Worm (Caenorhabditis elegans): Measurements from ENCODE around the gene gldi-5.

Gene gldi-5

DNA sequence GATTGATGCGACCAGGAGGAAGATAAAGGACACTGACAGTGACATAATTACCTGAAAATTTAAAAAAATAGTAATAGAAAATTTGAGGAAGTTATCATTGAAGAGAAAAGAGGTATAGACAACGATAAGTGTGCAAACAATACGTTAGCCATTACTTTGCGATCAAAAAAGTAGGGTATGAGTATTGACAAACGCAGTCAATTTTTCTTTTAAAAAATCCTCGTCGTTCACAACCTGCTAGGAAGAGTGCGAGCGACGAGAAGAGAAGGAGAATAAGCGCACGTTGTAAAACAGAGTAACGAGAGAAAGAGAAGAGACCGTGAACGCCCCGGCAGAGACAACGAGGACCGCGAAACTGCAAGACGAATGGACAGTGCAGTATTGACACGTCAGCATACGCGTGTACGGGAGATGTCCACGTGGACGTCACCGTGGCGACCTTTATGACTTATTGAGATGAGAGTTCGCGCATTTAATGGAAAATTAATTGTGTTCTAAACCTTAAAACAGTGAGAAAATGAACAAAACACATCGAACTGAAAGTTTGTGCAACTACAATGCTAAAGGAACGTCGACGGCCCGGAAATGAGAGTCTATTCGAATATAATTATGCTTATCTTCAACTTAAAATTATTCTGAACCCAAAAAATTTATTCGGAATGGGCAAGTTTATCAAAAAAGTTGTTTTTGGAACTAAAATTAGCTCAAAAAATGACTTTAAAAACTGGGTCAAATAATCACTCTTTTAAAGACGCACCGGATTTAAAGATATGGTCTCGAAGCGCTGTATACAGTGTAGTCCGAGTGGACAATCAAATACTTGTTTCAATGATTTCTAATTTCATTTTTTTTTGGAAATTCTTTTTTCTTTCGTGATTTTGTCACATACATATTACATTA, 24.6 kb downstream of the gldi-5 start, which contains the start of the genes pdi-1 and C14B1.2:
pdi-1 (minus strand) TSS at position 51 of the 900 bp plus-strand sequence.
C14B1.2 (plus strand) TSS at position 850 of the 900 bp plus-strand sequence.
- TF ChIP-seq ceh-31 (tag; optimal IDR thresholded peaks at IDR 0.05) (peak; percentile 47), tbx-2 (tag; optimal IDR thresholded peaks at IDR 0.05) (peak; percentile 34), nhr-11 (tag; optimal IDR thresholded peaks at IDR 0.05) (no peak), dve-1 (tag; optimal IDR thresholded peaks at IDR 0.05) (no peak), nfya-1 (tag; optimal IDR thresholded peaks at IDR 0.05) (peak; percentile 56)

DNA sequence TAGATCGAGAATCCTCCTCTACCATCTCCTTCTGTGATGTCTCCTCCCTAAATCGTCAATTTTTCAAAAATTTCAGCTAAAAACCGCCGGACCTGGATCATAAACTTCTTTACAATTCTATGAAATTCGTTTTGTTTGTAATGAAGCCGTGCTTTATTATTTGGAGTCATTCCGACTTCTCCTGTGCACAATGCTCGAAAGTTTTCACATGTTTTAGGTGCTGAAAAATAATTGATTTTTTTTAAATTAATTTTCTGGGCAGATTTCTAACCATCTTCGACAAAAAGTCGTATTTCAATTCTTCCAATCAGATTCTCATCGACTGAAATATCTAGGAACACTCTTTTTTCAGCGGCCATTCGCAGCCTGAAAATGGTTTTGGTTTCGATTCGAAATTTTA, 27.0 kb downstream of the gldi-5 start, which contains the start of gene cyn-9:
cyn-9 (minus strand) TSS at position 366 of the 400 bp plus-strand sequence.
- no peak for TF ChIP-seq tbx-7 (tag; optimal IDR thresholded peaks at IDR 0.05)
- no peak for TF ChIP-seq pax-1 (tag; optimal IDR thresholded peaks at IDR 0.05)
- TF ChIP-seq lim-6 (tag; optimal IDR thresholded peaks at IDR 0.05) = no peak
- TF ChIP-seq ceh-34 (tag; optimal IDR thresholded peaks at IDR 0.05) = no peak
- no peak for TF ChIP-seq pat-9 (tag; optimal IDR thresholded peaks at IDR 0.05)
- TF ChIP-seq che-1 (tag; optimal IDR thresholded peaks at IDR 0.05) = no peak
- TF ChIP-seq syd-9 (tag; optimal IDR thresholded peaks at IDR 0.05) = no peak
- TF ChIP-seq ceh-2 (tag; optimal IDR thresholded peaks at IDR 0.05) = no peak
- TF ChIP-seq nhr-232 (tag; optimal IDR thresholded peaks at IDR 0.05) = no peak
- no peak for TF ChIP-seq hlh-8 (tag; optimal IDR thresholded peaks at IDR 0.05)
- TF ChIP-seq hlh-30 (tag; optimal IDR thresholded peaks at IDR 0.05; ENCODE audit: insufficient read depth) = no peak
- no peak for TF ChIP-seq ceh-18 (tag; optimal IDR thresholded peaks at IDR 0.05)
- TF ChIP-seq npax-4 (tag; optimal IDR thresholded peaks at IDR 0.05) = no peak
- no peak for TF ChIP-seq unc-3 (GFP tag; conservative IDR thresholded peaks at IDR 0.05)
- no peak for TF ChIP-seq unc-3 (tag; optimal IDR thresholded peaks at IDR 0.05)
- TF ChIP-seq fkh-6 (tag; optimal IDR thresholded peaks at IDR 0.05) = no peak
- TF ChIP-seq nfya-1 (tag; optimal IDR thresholded peaks at IDR 0.05) = no peak
- TF ChIP-seq pag-3 (tag; optimal IDR thresholded peaks at IDR 0.05; ENCODE audit: borderline replicate concordance) = no peak

DNA sequence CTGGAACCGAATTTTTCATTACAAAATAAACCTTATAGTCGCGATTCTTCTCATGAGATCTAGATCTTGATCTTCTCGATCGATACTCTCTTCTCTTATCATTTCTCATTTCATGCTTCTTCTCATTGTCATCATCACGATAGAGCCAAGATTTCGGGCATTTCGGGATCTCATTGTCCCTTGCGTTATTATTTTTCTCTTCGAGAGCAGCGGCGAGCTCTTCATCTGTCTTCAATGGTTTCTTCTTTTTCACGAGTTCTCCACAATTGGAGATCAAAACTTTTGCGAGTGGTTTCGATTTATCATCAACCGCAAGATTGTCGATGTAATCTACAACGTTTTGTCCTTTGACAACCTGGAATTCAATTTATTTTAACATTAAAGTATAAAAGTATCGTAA, 27.9 kb downstream of the gldi-5 start:
- TF ChIP-seq ztf-16 (tag; optimal IDR thresholded peaks at IDR 0.05) (no peak), hlh-30 (tag; optimal IDR thresholded peaks at IDR 0.05; ENCODE audit: insufficient read depth) (no peak), tbx-7 (tag; optimal IDR thresholded peaks at IDR 0.05) (no peak), sox-2 (GFP tag; IDR thresholded peaks at IDR 0.05) (no peak), zip-5 (tag; optimal IDR thresholded peaks at IDR 0.05) (no peak), mec-3 (tag; optimal IDR thresholded peaks at IDR 0.05; ENCODE audit: borderline replicate concordance) (no peak), dmd-4 (tag; optimal IDR thresholded peaks at IDR 0.05; ENCODE audit: borderline replicate concordance) (no peak), Y22D7AL.16 (tag; optimal IDR thresholded peaks at IDR 0.05) (no peak), fkh-10 (GFP tag; optimal IDR thresholded peaks at IDR 0.05) (no peak), ceh-14 (tag; optimal IDR thresholded peaks at IDR 0.05) (no peak), fax-1 (tag; optimal IDR thresholded peaks at IDR 0.05) (no peak), syd-9 (tag; optimal IDR thresholded peaks at IDR 0.05) (no peak), odd-2 (tag; optimal IDR thresholded peaks at IDR 0.05) (no peak), unc-86 (tag; optimal IDR thresholded peaks at IDR 0.05) (no peak), ceh-22 (tag; optimal IDR thresholded peaks at IDR 0.05) (no peak), npax-4 (tag; optimal IDR thresholded peaks at IDR 0.05) (no peak), sdc-2 (tag; optimal IDR thresholded peaks at IDR 0.05) (no peak), tbx-2 (tag; optimal IDR thresholded peaks at IDR 0.05) (no peak), elt-2 (tag; optimal IDR thresholded peaks at IDR 0.05) (no peak), nhr-11 (tag; optimal IDR thresholded peaks at IDR 0.05) (no peak)

DNA sequence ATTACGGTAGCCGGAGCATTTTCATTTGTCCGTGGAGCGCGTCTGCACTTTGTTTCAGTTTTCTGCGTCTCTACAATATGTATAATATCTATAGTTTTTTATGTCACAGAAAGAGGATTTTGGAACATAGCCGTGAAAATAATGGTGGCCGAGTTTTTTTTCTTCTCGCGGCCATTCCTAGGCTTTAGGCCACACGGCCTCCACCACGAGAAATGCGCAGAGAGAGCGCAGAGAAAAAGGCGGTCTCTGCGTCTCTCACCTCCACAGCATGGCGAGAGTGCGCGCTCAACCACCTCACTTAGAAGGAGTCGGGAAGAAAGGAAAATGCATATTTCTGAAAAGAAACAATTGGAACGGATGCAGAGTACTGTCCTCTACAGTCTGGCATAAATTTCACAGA, 30.9 kb downstream of the gldi-5 start:
- TF ChIP-seq ceh-31 (tag; optimal IDR thresholded peaks at IDR 0.05) (peak; percentile 44), C08G9.2 (tag; optimal IDR thresholded peaks at IDR 0.05) (peak; percentile 21), sox-2 (GFP tag; IDR thresholded peaks at IDR 0.05) (0 out of 2 replicates have a peak, but pooled peaks have one; percentile 19), ceh-2 (tag; optimal IDR thresholded peaks at IDR 0.05) (peak; percentile 22), ets-4 (tag; optimal IDR thresholded peaks at IDR 0.05) (peak; percentile 5)
